Worm (Caenorhabditis elegans) whole organism, late embryonic: ENCODE data around the gene C04B4.2.

Experiments
- F13H6.1 ChIP-seq: sonication (generic microtip); optimal IDR thresholded peaks from 2 replicates; lab custom pipeline; 2016; ENCODE audit warnings: missing genetic modification characterization, missing compliant biosample characterization
- T23F11.4 ChIP-seq: fragments of 200-800 bp; sonication (Bioruptor generic); optimal IDR thresholded peaks from 2 replicates; lab custom pipeline; 2018; ENCODE audit warnings: mild to moderate bottlenecking, missing genetic modification characterization, missing compliant biosample characterization
- Y22D7AL.16 ChIP-seq: sonication (generic microtip); optimal IDR thresholded peaks from 2 replicates; lab custom pipeline; 2016; ENCODE audit warnings: missing genetic modification characterization, missing compliant biosample characterization
- fkh-10 ChIP-seq: fragments of 150-350 bp; optimal IDR thresholded peaks from 2 replicates; lab custom pipeline; 2014; ENCODE audit warnings: missing biosample characterization, missing genetic modification reagents, missing genetic modification characterization
- mec-3 ChIP-seq: sonication (generic microtip); optimal IDR thresholded peaks from 2 replicates; lab custom pipeline; 2016; ENCODE audit warnings: borderline replicate concordance, missing genetic modification characterization, missing compliant biosample characterization
- nhr-11 ChIP-seq: fragments of 150-350 bp; optimal IDR thresholded peaks from 2 replicates; lab custom pipeline; 2014; ENCODE audit warnings: missing biosample characterization, missing genetic modification characterization
- pax-1 ChIP-seq: fragments of 150-350 bp; optimal IDR thresholded peaks from 2 replicates; lab custom pipeline; 2014; ENCODE audit warnings: missing biosample characterization, missing genetic modification characterization
- tbx-2 ChIP-seq: sonication (generic microtip); optimal IDR thresholded peaks from 2 replicates; lab custom pipeline; 2016; ENCODE audit warnings: missing genetic modification characterization, missing compliant biosample characterization
- unc-86 ChIP-seq: sonication (generic microtip); optimal IDR thresholded peaks from 2 replicates; lab custom pipeline; 2016; ENCODE audit warnings: missing genetic modification characterization, missing compliant biosample characterization

- TF ChIP-seq nhr-11 (tag; lab: Kevin White, UChicago) (no peak), T23F11.4 (no peak), Y22D7AL.16 (tag; lab: Kevin White, UChicago) (no peak), fkh-10 (GFP tag; lab: Kevin White, UChicago) (no peak), pax-1 (tag; lab: Kevin White, UChicago) (no peak), mec-3 (tag; lab: Kevin White, UChicago) (no peak), unc-86 (tag; lab: Kevin White, UChicago) (no peak), tbx-2 (no peak), F13H6.1 (tag; lab: Kevin White, UChicago) (no peak)
These were observed 13.3 kb downstream of the C04B4.2 start, which contains the start of gene W06D11.2 for ce11 chrX:12296392-12296791.
